Fruit fly (Drosophila melanogaster): Measurements from ENCODE around the gene Cpsf5.

- TF ChIP-seq CG3032 (tag; optimal IDR thresholded peaks at IDR 0.05) (no peak), OdsH (GFP tag; optimal IDR thresholded peaks at IDR 0.05) (no peak), Gug (GFP tag; IDR thresholded peaks at IDR 0.05) (no peak), CG4318 (GFP tag; optimal IDR thresholded peaks at IDR 0.05) (no peak), fkh (GFP tag; optimal IDR thresholded peaks at IDR 0.05) (no peak), Ets21C (GFP tag; optimal IDR thresholded peaks at IDR 0.05) (no peak)
Measured at dm6 chr3L:9404497-9404896, 6.3 kb upstream of the Cpsf5 start, which contains the start of gene Cpr67B.
